Worm (Caenorhabditis elegans) whole organism, midembryonic: ENCODE data around the gene pqn-71.

ENCODE experiments used
- T22C8.4 ChIP-seq: fragments of 200-800 bp; sonication (Bioruptor generic); IDR thresholded peaks from 2 replicates; pipeline ENCODE4 v1.3.6; 2022; ENCODE audit warnings: missing genetic modification characterization, missing compliant biosample characterization
- cog-1 ChIP-seq: sonication (generic microtip); optimal IDR thresholded peaks from 2 replicates; lab custom pipeline; 2016; ENCODE audit warnings: missing genetic modification characterization, missing compliant biosample characterization
- flt-1 ChIP-seq: fragments of 200-800 bp; sonication (Bioruptor generic); IDR thresholded peaks from 2 replicates; pipeline ENCODE4 v1.3.6; 2022; ENCODE audit warnings: missing genetic modification characterization, missing compliant biosample characterization
- klf-2 ChIP-seq: fragments of 200-800 bp; sonication (Bioruptor generic); conservative IDR thresholded peaks from 2 replicates; pipeline ENCODE4 v1.3.6; 2022; ENCODE audit warnings: missing genetic modification reagents, missing genetic modification characterization, missing compliant biosample characterization
- med-1 ChIP-seq: sonication (generic microtip); optimal IDR thresholded peaks from 2 replicates; lab custom pipeline; 2017; ENCODE audit warnings: missing genetic modification characterization, mild to moderate bottlenecking, missing compliant biosample characterization, antibody characterized with exemption, missing genetic modification reagents; ENCODE audit not compliant: insufficient read depth
- ref-1 ChIP-seq: fragments of 200-800 bp; sonication (Bioruptor generic); conservative IDR thresholded peaks from 2 replicates; pipeline ENCODE4 v1.3.6; 2022; ENCODE audit warnings: missing genetic modification reagents, missing genetic modification characterization, missing compliant biosample characterization
- tab-1 ChIP-seq: fragments of 200-800 bp; sonication (Bioruptor generic); IDR thresholded peaks from 2 replicates; pipeline ENCODE4 v1.3.6; 2022; ENCODE audit warnings: missing genetic modification characterization, missing compliant biosample characterization
- ztf-23 ChIP-seq: fragments of 200-800 bp; sonication (Bioruptor generic); IDR thresholded peaks from 2 replicates; pipeline ENCODE4 v1.3.6; 2022; ENCODE audit warnings: missing genetic modification reagents, missing genetic modification characterization, missing compliant biosample characterization
- ztf-29 ChIP-seq: fragments of 200-800 bp; sonication (Bioruptor generic); IDR thresholded peaks from 2 replicates; pipeline ENCODE4 v1.3.6; 2022; ENCODE audit warnings: missing genetic modification reagents, missing genetic modification characterization, missing compliant biosample characterization

Gene pqn-71

DNA sequence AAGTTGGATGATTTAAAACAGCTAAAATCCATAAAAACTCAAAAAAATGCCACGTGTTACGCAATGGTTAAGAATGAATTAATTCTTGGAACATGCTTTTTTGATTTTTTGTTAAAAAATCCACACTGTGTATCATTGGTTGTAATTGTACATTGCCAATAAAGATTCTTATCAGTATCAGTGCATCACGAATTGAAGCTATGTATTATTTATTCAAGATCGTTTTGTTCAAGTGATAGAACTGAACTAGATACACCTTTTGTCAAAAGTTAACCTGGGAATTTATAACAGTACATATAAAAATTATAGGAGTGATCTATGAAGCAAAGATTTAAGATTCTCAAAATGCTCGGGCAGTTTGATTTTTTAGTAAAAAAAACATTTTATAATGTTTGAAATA, 30.8 kb upstream of the pqn-71 start:
- TF ChIP-seq ztf-29 (GFP tag; lab: Robert Waterston, UW) (no peak), ref-1 (GFP tag; lab: Robert Waterston, UW) (no peak), ztf-23 (GFP tag; lab: Robert Waterston, UW) (no peak), med-1 (no peak), klf-2 (GFP tag; lab: Robert Waterston, UW) (no peak), tab-1 (GFP tag; lab: Robert Waterston, UW) (no peak), T22C8.4 (GFP tag; lab: Robert Waterston, UW) (no peak), cog-1 (tag; lab: Kevin White, UChicago) (no peak), flt-1 (GFP tag; lab: Robert Waterston, UW) (no peak)

DNA sequence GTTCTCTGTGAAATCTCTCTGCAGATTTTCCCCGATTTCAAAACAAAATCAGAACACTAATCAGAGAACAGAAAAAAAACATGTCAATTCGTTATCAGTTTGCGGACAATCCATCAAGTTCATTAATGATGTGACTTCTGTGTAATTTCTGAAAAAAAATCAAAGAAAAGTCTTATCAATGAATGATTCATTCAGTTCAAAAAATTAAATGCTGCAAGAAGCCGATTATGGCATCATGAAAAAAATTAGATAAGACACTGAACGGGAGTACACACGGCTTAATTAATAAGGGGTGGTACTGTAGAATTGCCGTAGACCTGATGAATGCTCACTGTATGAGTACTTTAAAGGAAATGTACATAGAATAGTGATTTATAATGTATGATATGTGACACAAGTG, 29.3 kb upstream of the pqn-71 start:
- TF ChIP-seq tab-1 (GFP tag; lab: Robert Waterston, UW) (no peak), ztf-23 (GFP tag; lab: Robert Waterston, UW) (no peak), cog-1 (tag; lab: Kevin White, UChicago) (no peak), flt-1 (GFP tag; lab: Robert Waterston, UW) (no peak), klf-2 (GFP tag; lab: Robert Waterston, UW) (no peak), ref-1 (GFP tag; lab: Robert Waterston, UW) (no peak), ztf-29 (GFP tag; lab: Robert Waterston, UW) (no peak), T22C8.4 (GFP tag; lab: Robert Waterston, UW) (no peak), med-1 (no peak)

DNA sequence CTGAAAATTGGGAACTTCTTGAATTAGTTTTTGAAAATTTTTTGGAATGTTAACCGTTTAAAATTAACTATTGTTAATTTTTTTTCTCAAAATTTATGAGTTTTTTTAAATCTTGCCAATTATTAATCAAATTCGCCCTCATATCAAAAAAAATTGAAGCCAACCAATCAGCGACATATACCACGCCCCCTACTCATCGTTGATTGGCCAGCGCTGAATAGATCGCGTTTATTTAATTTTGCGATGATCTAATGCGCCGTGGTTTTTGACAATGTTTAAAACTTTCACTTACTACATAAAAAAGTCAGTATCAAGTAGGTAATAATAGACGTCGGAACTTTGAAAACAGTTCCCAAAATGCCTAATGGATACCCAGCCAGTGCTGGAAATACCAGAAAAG, 23.1 kb upstream of the pqn-71 start:
- TF ChIP-seq flt-1 (GFP tag; lab: Robert Waterston, UW), result no peak
- no peak for TF ChIP-seq cog-1 (tag; lab: Kevin White, UChicago)
- no peak for TF ChIP-seq med-1
- no peak for TF ChIP-seq ref-1 (GFP tag; lab: Robert Waterston, UW)
- TF ChIP-seq ztf-29 (GFP tag; lab: Robert Waterston, UW), result no peak
- TF ChIP-seq tab-1 (GFP tag; lab: Robert Waterston, UW), result no peak
- TF ChIP-seq ztf-23 (GFP tag; lab: Robert Waterston, UW), result no peak
- TF ChIP-seq T22C8.4 (GFP tag; lab: Robert Waterston, UW), result no peak

DNA sequence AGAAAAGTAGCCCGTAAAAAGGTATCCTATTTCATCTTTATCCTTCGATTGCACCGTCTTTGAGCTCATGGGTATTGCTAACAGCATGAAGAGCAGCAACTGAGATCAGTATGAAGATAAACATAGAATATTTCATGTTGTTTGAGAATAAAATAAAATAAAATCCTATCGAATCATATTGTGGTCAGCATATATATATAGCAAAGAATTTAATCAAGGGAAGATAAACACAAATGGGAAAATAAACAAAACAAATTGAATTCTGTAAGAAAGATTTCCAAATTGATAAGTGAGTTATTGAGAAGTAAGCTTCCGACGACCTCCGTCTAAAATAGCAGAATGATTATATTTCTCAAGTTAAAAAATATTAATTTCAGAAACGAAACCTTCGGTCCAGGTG, 21.8 kb upstream of the pqn-71 start, which contains the start of gene T26H5.10:
Gene T26H5.10 (minus strand): TSS at position 101 of the 400 bp plus-strand sequence.
- no peak for TF ChIP-seq T22C8.4 (GFP tag; lab: Robert Waterston, UW)
- TF ChIP-seq tab-1 (GFP tag; lab: Robert Waterston, UW), result no peak
- TF ChIP-seq ztf-29 (GFP tag; lab: Robert Waterston, UW), result no peak

DNA sequence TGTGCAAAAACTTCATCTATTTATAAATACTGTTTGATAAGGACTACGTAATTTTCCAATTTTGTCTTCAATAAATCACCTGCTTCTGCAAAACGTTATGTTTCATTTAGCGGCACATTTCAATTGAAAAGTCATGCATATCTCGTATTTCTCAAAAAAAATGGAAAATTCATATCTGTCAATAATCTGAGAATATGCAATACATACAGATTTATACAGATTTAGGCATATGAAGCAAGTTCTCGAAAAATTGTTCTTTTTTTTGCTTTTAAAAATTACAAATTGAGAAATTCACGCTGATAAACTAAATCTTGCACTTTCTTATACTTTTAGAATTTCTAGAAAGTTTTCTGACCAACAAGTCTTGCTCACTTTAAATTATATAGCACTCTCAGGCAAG, 21.3 kb upstream of the pqn-71 start, which contains the start of gene T26H5.11:
Gene T26H5.11 (minus strand): TSS at position 101 of the 400 bp plus-strand sequence.
- no peak for TF ChIP-seq ref-1 (GFP tag; lab: Robert Waterston, UW)
- no peak for TF ChIP-seq ztf-29 (GFP tag; lab: Robert Waterston, UW)
- TF ChIP-seq med-1, result no peak
- no peak for TF ChIP-seq klf-2 (GFP tag; lab: Robert Waterston, UW)
- TF ChIP-seq tab-1 (GFP tag; lab: Robert Waterston, UW), result no peak
- TF ChIP-seq cog-1 (tag; lab: Kevin White, UChicago), result no peak
- TF ChIP-seq ztf-23 (GFP tag; lab: Robert Waterston, UW), result no peak
- TF ChIP-seq flt-1 (GFP tag; lab: Robert Waterston, UW), result no peak
- no peak for TF ChIP-seq T22C8.4 (GFP tag; lab: Robert Waterston, UW)

DNA sequence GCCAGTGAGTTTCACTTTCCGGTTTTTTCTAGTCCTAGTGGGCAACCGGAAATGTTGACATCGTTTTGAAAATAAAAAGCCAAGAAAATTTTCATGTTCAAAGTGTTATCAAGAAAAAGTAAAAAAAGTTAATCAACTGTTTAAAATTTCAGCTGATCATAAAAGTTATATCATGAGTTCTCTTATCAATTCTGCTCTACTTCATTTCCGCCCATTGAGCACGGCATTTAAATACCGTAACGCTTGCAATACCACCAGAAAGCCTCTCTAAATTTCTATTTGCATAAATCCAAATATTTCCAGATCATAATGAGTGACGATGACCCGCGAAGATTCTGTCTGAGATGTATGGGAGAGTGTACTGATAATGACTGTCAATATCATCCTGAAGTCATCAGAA, 20.9 kb upstream of the pqn-71 start, which contains the start of gene T26H5.9:
Gene T26H5.9 (plus strand): TSS at position 302 of the 400 bp plus-strand sequence.
- TF ChIP-seq med-1 (no peak), ref-1 (GFP tag; lab: Robert Waterston, UW) (no peak), ztf-29 (GFP tag; lab: Robert Waterston, UW) (no peak), klf-2 (GFP tag; lab: Robert Waterston, UW) (no peak), T22C8.4 (GFP tag; lab: Robert Waterston, UW) (no peak), tab-1 (GFP tag; lab: Robert Waterston, UW) (no peak), cog-1 (tag; lab: Kevin White, UChicago) (no peak), ztf-23 (GFP tag; lab: Robert Waterston, UW) (no peak), flt-1 (GFP tag; lab: Robert Waterston, UW) (no peak)

DNA sequence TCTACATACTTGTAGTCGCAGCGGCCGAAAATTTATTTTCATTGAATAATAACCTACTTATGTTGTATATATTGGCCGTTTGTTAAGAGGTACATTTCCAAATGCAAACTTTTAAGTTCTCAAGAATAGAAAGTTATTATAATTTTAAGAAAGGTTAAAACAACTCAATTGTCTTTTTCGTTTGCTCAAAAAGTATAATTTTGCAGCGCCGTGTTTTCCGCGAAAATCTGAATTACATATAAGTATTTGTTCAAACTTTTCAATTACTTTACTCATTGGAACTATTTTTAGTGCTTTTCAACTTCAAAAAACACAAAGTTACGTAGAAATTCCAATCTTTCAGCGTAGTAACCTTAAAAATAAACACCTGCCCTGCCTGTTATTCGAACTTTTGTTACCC, 20.0 kb upstream of the pqn-71 start, which contains the start of gene srh-239:
Gene srh-239 (plus strand): TSS at position 301 of the 400 bp plus-strand sequence.
- TF ChIP-seq flt-1 (GFP tag; lab: Robert Waterston, UW) (no peak), klf-2 (GFP tag; lab: Robert Waterston, UW) (no peak), T22C8.4 (GFP tag; lab: Robert Waterston, UW) (no peak), tab-1 (GFP tag; lab: Robert Waterston, UW) (no peak), ztf-23 (GFP tag; lab: Robert Waterston, UW) (no peak), ref-1 (GFP tag; lab: Robert Waterston, UW) (no peak), med-1 (no peak), cog-1 (tag; lab: Kevin White, UChicago) (no peak), ztf-29 (GFP tag; lab: Robert Waterston, UW) (no peak)

DNA sequence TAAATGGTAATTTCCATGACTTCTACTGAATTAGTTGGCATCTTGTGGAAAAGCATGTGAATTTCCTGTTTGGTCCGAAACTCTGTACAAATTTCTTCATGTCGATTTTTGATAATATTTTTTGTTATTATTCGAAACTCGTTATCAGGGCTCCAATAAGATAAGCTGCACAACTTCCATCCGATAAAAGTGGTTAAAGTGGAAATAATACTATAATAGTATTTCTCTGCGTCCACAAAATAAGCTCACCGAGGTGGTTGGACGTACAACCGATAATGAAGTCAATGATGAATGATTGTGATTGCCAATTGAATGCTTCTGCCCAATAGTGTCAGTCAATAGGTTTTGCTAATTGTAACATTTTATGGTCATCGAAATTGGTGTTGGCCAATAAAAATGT, 17.1 kb upstream of the pqn-71 start, which contains the start of gene T26H5.4:
Gene T26H5.4 (minus strand): TSS at position 294 of the 400 bp plus-strand sequence.
- no peak for TF ChIP-seq klf-2 (GFP tag; lab: Robert Waterston, UW)
- no peak for TF ChIP-seq ztf-29 (GFP tag; lab: Robert Waterston, UW)
- no peak for TF ChIP-seq cog-1 (tag; lab: Kevin White, UChicago)
- TF ChIP-seq flt-1 (GFP tag; lab: Robert Waterston, UW), result no peak
- no peak for TF ChIP-seq tab-1 (GFP tag; lab: Robert Waterston, UW)
- no peak for TF ChIP-seq ref-1 (GFP tag; lab: Robert Waterston, UW)
- TF ChIP-seq T22C8.4 (GFP tag; lab: Robert Waterston, UW), result no peak
- TF ChIP-seq ztf-23 (GFP tag; lab: Robert Waterston, UW), result no peak
- TF ChIP-seq med-1, result no peak

DNA sequence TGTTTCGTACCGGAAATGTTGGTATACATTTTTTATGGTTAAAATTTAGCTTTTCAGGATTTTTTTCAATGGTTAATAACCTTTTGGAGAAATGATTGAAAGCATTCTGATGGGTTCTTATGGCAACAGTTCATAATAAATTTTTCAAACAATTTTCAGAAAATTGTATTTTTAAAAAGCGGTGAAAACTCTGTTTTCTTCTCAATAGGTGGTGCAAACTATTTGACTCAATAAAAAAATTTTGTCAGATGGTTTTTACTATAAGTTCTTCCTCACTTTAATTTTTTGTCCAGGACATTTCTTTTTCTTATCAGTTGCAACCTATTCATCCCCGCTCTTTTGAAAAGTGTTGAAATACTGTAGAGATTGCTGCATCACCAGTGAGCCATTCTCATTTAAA, 16.6 kb upstream of the pqn-71 start, which contains the start of gene T26H5.14:
Gene T26H5.14 (plus strand): TSS at position 301 of the 400 bp plus-strand sequence.
- TF ChIP-seq flt-1 (GFP tag; lab: Robert Waterston, UW), result no peak
- no peak for TF ChIP-seq ztf-29 (GFP tag; lab: Robert Waterston, UW)
- no peak for TF ChIP-seq tab-1 (GFP tag; lab: Robert Waterston, UW)
